Worm (Caenorhabditis elegans) whole organism, early embryonic: Measurements from ENCODE around the gene F35D2.2.

Experiments used
- B0310.2 ChIP-seq: sonication (generic microtip); optimal IDR thresholded peaks from 2 replicates; lab custom pipeline; 2016; ENCODE audit warnings: mild to moderate bottlenecking, missing genetic modification characterization, missing compliant biosample characterization
- F13C5.2 ChIP-seq: sonication (generic microtip); optimal IDR thresholded peaks from 2 replicates; lab custom pipeline; 2017; ENCODE audit warnings: mild to moderate bottlenecking, missing genetic modification characterization, inconsistent platforms, missing compliant biosample characterization
- aly-1 ChIP-seq: sonication (generic microtip); optimal IDR thresholded peaks from 2 replicates; lab custom pipeline; 2016; ENCODE audit warnings: missing genetic modification characterization, missing compliant biosample characterization
- ama-1 ChIP-seq: fragments of 150-350 bp; optimal IDR thresholded peaks from 2 replicates; lab custom pipeline; 2014
- ceh-13 ChIP-seq: fragments of 200-800 bp; sonication (Bioruptor generic); optimal IDR thresholded peaks from 2 replicates; lab custom pipeline; 2018; ENCODE audit warnings: mild to moderate bottlenecking, missing genetic modification characterization, missing compliant biosample characterization
- ceh-36 ChIP-seq: sonication (generic microtip); optimal IDR thresholded peaks from 2 replicates; lab custom pipeline; 2016; ENCODE audit warnings: missing genetic modification characterization, inconsistent platforms, missing compliant biosample characterization
- ets-7 ChIP-seq: sonication (generic microtip); optimal IDR thresholded peaks from 2 replicates; lab custom pipeline; 2016; ENCODE audit warnings: missing genotype, missing genetic modification characterization, missing compliant biosample characterization
- flt-1 ChIP-seq: fragments of 200-800 bp; sonication (Bioruptor generic); IDR thresholded peaks from 2 replicates; pipeline ENCODE4 v1.3.6; 2022; ENCODE audit warnings: missing genetic modification characterization, missing compliant biosample characterization
- hmbx-1 ChIP-seq: sonication (generic microtip); optimal IDR thresholded peaks from 2 replicates; lab custom pipeline; 2016; ENCODE audit warnings: mild to moderate bottlenecking, missing genetic modification characterization, missing compliant biosample characterization
- hmg-4 ChIP-seq: fragments of 200-800 bp; sonication (Bioruptor generic); optimal IDR thresholded peaks from 2 replicates; lab custom pipeline; 2018; ENCODE audit warnings: mild to moderate bottlenecking, missing genetic modification characterization, missing compliant biosample characterization
- hnd-1 ChIP-seq: sonication (generic microtip); optimal IDR thresholded peaks from 2 replicates; lab custom pipeline; 2016; ENCODE audit warnings: missing genetic modification characterization, missing compliant biosample characterization
- pes-1 ChIP-seq: fragments of 200-800 bp; sonication (Bioruptor generic); IDR thresholded peaks from 2 replicates; pipeline ENCODE4 v1.3.6; 2022; ENCODE audit warnings: missing genetic modification reagents, missing genetic modification characterization, missing compliant biosample characterization
- scrt-1 ChIP-seq: fragments of 200-800 bp; sonication (Bioruptor generic); IDR thresholded peaks from 2 replicates; pipeline ENCODE4 v1.3.6; 2022; ENCODE audit warnings: missing genetic modification characterization, missing compliant biosample characterization
- sea-1 ChIP-seq: fragments of 200-800 bp; sonication (Bioruptor generic); conservative IDR thresholded peaks from 2 replicates; pipeline ENCODE4 v1.3.6; 2022; ENCODE audit warnings: missing genetic modification characterization, missing compliant biosample characterization
- tbx-11 ChIP-seq: fragments of 200-800 bp; sonication (Bioruptor generic); IDR thresholded peaks from 2 replicates; pipeline ENCODE4 v1.3.6; 2022; ENCODE audit warnings: missing genetic modification characterization, missing compliant biosample characterization
- tbx-37 ChIP-seq: fragments of 200-800 bp; sonication (Bioruptor generic); conservative IDR thresholded peaks from 2 replicates; pipeline ENCODE4 v1.3.6; 2022; ENCODE audit warnings: missing genetic modification reagents, missing genetic modification characterization, missing compliant biosample characterization
- tra-4 ChIP-seq: sonication (generic microtip); optimal IDR thresholded peaks from 2 replicates; lab custom pipeline; 2017; ENCODE audit warnings: missing genetic modification characterization, missing compliant biosample characterization

F35D2.2 gene

DNA sequence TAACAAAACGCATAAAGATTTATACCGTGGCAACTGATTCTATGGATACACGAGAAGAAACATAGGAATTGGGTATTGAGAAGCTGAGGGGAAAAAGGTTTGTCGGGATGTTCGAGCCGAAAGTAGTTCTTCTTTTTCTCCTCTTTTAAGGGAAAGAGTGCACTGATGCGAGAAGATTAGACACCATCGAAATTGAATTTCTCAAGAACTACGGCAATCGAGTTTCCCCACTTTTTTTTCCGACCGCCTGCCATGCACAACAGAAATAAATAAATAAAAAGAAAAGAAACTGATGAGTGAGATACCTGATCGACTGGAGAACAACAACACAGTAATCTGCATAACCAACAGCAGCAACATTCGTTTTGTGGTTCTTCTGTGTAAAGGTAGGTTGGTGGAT lies 20.0 kb downstream of the F35D2.2 start:
- TF ChIP-seq tbx-37 (GFP tag; lab: Robert Waterston, UW) (no peak), F13C5.2 (tag; lab: Kevin White, UChicago) (no peak), flt-1 (GFP tag; lab: Robert Waterston, UW) (no peak)

DNA sequence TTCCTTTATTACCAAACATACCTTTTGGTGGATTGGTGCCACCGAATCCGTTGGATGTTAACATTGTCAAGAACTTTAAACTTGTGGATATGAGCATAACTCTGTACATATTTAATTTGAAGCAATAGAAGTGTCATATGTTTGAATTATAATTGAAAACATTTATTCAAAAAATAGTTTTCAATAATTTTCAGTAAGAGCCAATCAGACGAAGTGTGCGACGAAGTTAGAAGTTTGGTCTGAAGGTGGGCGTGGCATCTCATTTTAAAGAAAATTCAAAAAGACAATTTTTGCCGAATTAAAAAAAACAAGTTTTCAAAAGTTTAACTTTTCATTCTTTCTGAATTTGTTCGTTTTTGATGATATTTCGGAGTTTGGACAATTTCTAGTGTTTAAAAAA lies 20.6 kb downstream of the F35D2.2 start, which contains the start of gene syd-1:
Gene syd-1, minus strand, starts transcription at position 101 of the 400 bp plus-strand sequence.
- TF ChIP-seq hnd-1 (no peak), pes-1 (GFP tag; lab: Robert Waterston, UW) (no peak), scrt-1 (GFP tag; lab: Robert Waterston, UW) (no peak), tbx-11 (GFP tag; lab: Robert Waterston, UW) (no peak), ceh-36 (tag; lab: Kevin White, UChicago) (no peak), ceh-13 (GFP tag; lab: Kevin White, UChicago) (no peak), hmg-4 (no peak), flt-1 (GFP tag; lab: Robert Waterston, UW) (no peak), F13C5.2 (tag; lab: Kevin White, UChicago) (no peak), sea-1 (GFP tag; lab: Robert Waterston, UW) (no peak), tra-4 (tag; lab: Kevin White, UChicago) (no peak), aly-1 (tag; lab: Kevin White, UChicago) (no peak), ama-1 (lab: Kevin White, UChicago) (no peak), tbx-37 (GFP tag; lab: Robert Waterston, UW) (no peak)

DNA sequence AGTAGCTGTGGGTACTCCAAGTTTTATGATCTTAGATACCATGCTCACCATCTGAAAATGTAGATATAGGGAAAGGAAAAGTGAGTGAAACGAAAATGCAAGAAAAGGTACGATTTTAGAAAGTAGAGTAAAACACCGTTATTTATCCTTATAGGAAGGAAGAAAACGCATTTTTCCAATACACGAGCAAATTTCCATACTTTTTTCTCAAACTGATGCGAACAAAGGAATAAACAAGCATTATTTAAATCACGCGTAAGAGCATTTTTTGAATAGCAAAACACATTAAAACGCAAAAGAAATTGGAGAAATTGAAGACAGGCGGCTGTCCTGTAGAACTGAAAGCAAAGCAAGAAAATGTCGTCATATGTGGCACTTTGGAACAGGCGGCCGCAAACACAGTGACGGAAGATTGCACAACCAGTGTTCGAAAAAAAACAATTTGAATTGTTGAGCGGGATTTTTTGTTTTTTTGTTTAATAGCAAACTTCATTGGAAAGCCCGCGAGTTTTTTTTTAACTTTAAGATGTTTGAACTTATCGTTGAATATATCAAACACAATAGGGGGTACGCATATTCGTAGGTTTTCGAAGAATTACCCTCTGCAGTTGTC lies 24.6 kb downstream of the F35D2.2 start, which contains the start of gene pgam-5:
Gene pgam-5, minus strand, starts transcription at position 51 of the 613 bp plus-strand sequence.
- TF ChIP-seq scrt-1 (GFP tag; lab: Robert Waterston, UW) (no peak), hmg-4 (no peak), pes-1 (GFP tag; lab: Robert Waterston, UW) (no peak), ceh-36 (tag; lab: Kevin White, UChicago) (no peak), tbx-37 (GFP tag; lab: Robert Waterston, UW) (no peak), ceh-13 (GFP tag; lab: Kevin White, UChicago) (no peak), sea-1 (GFP tag; lab: Robert Waterston, UW) (no peak), ama-1 (lab: Kevin White, UChicago) (no peak), F13C5.2 (tag; lab: Kevin White, UChicago) (no peak), B0310.2 (tag; lab: Kevin White, UChicago) (no peak)

DNA sequence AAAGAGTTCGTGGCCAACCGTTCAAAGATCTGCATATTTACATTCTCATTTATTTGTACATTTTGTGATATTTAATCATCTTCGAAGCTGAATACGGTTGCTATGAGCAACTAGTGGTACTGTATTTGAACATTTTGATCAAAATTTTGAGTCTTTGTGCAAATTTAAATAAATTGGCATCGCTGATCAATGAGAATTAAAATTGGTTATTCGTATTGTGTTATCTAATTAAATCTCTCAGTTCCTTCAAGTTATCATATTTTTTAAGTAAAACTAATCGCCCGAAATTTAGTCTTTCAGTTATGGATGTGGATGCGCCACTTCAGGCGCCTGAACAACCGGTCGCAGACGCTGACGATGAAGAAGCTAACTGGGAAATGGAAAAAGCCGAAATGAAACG lies 25.1 kb downstream of the F35D2.2 start, which contains the start of gene npp-21:
Gene npp-21, plus strand, starts transcription at position 301 of the 400 bp plus-strand sequence.
- no peak for TF ChIP-seq tbx-37 (GFP tag; lab: Robert Waterston, UW)
- no peak for TF ChIP-seq ets-7 (tag; lab: Kevin White, UChicago)
- TF ChIP-seq ama-1 (lab: Kevin White, UChicago) = no peak
- TF ChIP-seq ceh-36 (tag; lab: Kevin White, UChicago) = no peak
- TF ChIP-seq flt-1 (GFP tag; lab: Robert Waterston, UW) = no peak
- TF ChIP-seq B0310.2 (tag; lab: Kevin White, UChicago) = no peak
- no peak for TF ChIP-seq hmbx-1 (tag; lab: Kevin White, UChicago)
- TF ChIP-seq tbx-11 (GFP tag; lab: Robert Waterston, UW) = no peak
- TF ChIP-seq hmg-4 = no peak
- TF ChIP-seq tra-4 (tag; lab: Kevin White, UChicago) = no peak
- TF ChIP-seq sea-1 (GFP tag; lab: Robert Waterston, UW) = no peak
- TF ChIP-seq ceh-13 (GFP tag; lab: Kevin White, UChicago) = no peak
- TF ChIP-seq aly-1 (tag; lab: Kevin White, UChicago) = no peak
- no peak for TF ChIP-seq F13C5.2 (tag; lab: Kevin White, UChicago)
- no peak for TF ChIP-seq hnd-1
- no peak for TF ChIP-seq scrt-1 (GFP tag; lab: Robert Waterston, UW)
- TF ChIP-seq pes-1 (GFP tag; lab: Robert Waterston, UW) = no peak

DNA sequence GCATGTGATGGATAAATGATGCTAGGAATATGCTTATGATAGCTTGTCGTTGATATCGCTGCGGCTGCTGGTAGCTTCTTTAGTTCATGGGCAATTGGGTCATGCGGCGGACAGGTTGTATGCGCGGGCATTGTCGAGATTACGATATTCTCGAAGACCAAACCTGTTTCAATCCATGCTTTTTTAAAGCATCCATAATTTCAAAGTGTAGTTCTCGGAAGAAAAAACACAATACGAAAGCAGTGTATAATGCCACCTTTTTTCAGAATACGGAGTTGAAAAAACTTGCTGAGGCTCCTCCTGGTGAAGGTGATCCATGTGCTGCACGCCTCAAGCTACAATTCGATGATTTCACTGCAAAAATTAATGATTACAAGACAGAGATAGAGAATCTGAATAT lies 31.1 kb downstream of the F35D2.2 start, which contains the start of gene osm-8:
Gene osm-8, minus strand, starts transcription at position 101 of the 400 bp plus-strand sequence.
- TF ChIP-seq ceh-36 (tag; lab: Kevin White, UChicago) (no peak), aly-1 (tag; lab: Kevin White, UChicago) (no peak), ama-1 (lab: Kevin White, UChicago) (no peak), tbx-11 (GFP tag; lab: Robert Waterston, UW) (no peak), pes-1 (GFP tag; lab: Robert Waterston, UW) (no peak), flt-1 (GFP tag; lab: Robert Waterston, UW) (no peak), ceh-13 (GFP tag; lab: Kevin White, UChicago) (no peak), scrt-1 (GFP tag; lab: Robert Waterston, UW) (no peak), sea-1 (GFP tag; lab: Robert Waterston, UW) (no peak), ets-7 (tag; lab: Kevin White, UChicago) (no peak)

DNA sequence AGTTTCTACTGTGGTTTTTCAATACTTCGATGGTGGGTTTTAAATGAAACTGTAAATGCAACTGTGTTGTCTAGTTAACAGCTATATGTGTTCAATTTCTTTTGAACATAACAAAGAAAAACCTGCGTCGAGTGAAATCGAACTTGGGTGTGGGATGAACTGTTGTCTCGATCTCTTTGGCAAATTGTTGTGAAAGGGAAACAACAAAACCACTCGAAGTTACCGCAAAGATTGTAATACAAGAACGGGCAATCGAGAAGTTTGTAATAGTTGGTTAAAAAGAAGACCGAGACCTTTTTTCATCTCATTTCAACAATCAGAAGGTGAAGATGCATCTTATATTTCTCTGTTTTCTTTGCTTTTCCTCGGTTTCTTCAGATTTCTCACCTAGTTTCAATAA lies 33.7 kb downstream of the F35D2.2 start, which contains the start of gene lips-17:
Gene lips-17, plus strand, starts transcription at position 301 of the 400 bp plus-strand sequence.
- TF ChIP-seq F13C5.2 (tag; lab: Kevin White, UChicago) = no peak
- TF ChIP-seq tbx-37 (GFP tag; lab: Robert Waterston, UW) = no peak
- TF ChIP-seq aly-1 (tag; lab: Kevin White, UChicago) = no peak
- no peak for TF ChIP-seq pes-1 (GFP tag; lab: Robert Waterston, UW)

DNA sequence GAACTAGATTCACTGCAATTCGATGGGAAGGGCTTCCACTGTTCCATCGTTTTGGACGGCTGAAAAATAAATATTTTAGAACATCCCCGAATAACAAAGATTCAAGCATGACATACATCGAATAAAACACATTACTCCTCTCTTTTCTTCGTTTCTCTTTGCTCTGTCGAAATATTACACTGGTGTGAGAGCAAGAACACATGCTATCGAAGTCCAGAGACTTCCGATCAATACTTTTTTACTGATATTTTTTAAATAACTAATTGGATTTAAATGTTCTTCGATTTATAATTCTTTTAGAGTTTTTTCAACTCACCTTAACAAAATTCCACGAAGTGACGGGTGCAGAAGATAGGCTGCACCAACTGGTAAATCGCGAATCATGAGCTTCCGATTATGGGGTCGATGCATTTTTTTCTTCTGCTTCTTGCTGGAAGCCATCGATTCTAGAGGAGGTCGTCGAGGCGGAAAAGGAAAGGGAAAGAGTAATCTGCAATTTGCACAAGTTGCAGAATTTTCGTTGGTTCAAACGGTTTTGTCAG lies 39.1 kb downstream of the F35D2.2 start, which contains the start of the genes oig-4 and R07G3.7:
Gene oig-4, plus strand, starts transcription at position 301 of the 542 bp plus-strand sequence.
Gene R07G3.7, minus strand, starts transcription at position 492 of the 542 bp plus-strand sequence.
- TF ChIP-seq sea-1 (GFP tag; lab: Robert Waterston, UW) (no peak), hmbx-1 (tag; lab: Kevin White, UChicago) (no peak), F13C5.2 (tag; lab: Kevin White, UChicago) (no peak), ceh-13 (GFP tag; lab: Kevin White, UChicago) (no peak), tra-4 (tag; lab: Kevin White, UChicago) (no peak), aly-1 (tag; lab: Kevin White, UChicago) (no peak), flt-1 (GFP tag; lab: Robert Waterston, UW) (no peak), B0310.2 (tag; lab: Kevin White, UChicago) (no peak), tbx-37 (GFP tag; lab: Robert Waterston, UW) (no peak), hnd-1 (no peak)
